Worm (Caenorhabditis elegans): ENCODE data around the gene lgc-39.
A peak's percentile ranks its signal among the peaks of the same experiment; 100 is the strongest.

DNA sequence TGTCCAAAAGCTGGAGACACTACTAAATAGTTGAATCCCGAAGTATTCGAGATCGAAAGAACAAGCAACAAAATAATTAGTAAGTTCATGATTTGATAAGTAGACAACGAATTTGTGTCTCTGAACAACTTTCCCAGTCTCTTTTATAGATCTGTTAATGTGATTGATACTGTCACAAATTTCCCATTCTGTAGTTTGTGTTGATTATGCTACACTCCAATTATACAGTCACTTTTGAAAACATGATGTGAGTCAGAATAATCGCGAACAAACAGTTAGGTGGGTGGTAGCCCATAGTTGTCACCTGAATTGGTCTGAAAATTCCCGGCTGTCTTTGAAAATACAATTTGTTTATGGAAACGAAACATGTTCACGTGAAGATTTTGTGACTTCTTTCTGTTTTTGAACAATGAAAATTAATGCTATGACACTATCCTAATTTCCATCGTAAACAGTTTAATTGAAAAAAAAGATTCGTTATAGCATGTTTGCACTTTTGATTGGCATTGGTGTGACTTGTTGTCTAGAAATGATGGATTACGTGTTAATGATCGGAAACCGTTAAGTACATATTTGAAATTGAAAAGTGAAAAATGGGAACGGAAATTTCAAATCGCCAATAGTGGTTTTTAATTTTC, 11.7 kb upstream of the lgc-39 start, which contains the start of gene ugt-41:
- no peak for TF ChIP-seq aly-2 (tag; optimal IDR thresholded peaks at IDR 0.05)
- TF ChIP-seq hlh-11 (tag; optimal IDR thresholded peaks at IDR 0.05): peak; percentile 66
- TF ChIP-seq mdl-1 (tag; optimal IDR thresholded peaks at IDR 0.05): peak in 1 of 2 experiments; percentile 6
- no peak for TF ChIP-seq mep-1 (tag; optimal IDR thresholded peaks at IDR 0.05)
- no peak for TF ChIP-seq ama-1 (optimal IDR thresholded peaks at IDR 0.05)
- no peak for TF ChIP-seq ceh-82 (tag; optimal IDR thresholded peaks at IDR 0.05)
- TF ChIP-seq D1046.2 (GFP tag; IDR thresholded peaks at IDR 0.05): no peak
- TF ChIP-seq lin-39 (tag; optimal IDR thresholded peaks at IDR 0.05): no peak
- no peak for TF ChIP-seq ceh-32 (tag; optimal IDR thresholded peaks at IDR 0.05; ENCODE audit: poor library complexity)
- TF ChIP-seq jun-1 (tag; optimal IDR thresholded peaks at IDR 0.05): no peak

Measured in whole organism, L4 larva.